Fruit fly (Drosophila melanogaster) S2 (cell line): ENCODE measurements around the gene CG4133.

Source experiments
- CG8478 ChIP-seq: fragments of >200 bp; optimal IDR thresholded peaks from 2 replicates; lab custom pipeline; 2018
- CTCF ChIP-seq, 2 experiments: fragments of >200 bp; optimal IDR thresholded peaks; 2 replicates each; lab custom pipeline; 2018

dm6 chr2L:412931-413330 is 42.4 kb upstream of the CG4133 start:
- no peak for TF ChIP-seq CG8478 (lab: Kevin White, UChicago)
- TF ChIP-seq CTCF (optimal IDR thresholded peaks at IDR 0.05; lab: Kevin White, UChicago): no peak
